Worm (Caenorhabditis elegans) whole organism, mixed stage, embryonic: ENCODE measurements around the gene F19F10.11.

Experiments
- ceh-39 ChIP-seq: fragments of 150-350 bp; optimal IDR thresholded peaks from 2 replicates; lab custom pipeline; 2014; ENCODE audit warnings: missing biosample characterization, missing genetic modification characterization
- cnd-1 ChIP-seq: fragments of 200-800 bp; sonication (Bioruptor generic); optimal IDR thresholded peaks from 2 replicates; lab custom pipeline; 2018; ENCODE audit warnings: mild to moderate bottlenecking, missing genetic modification characterization, missing compliant biosample characterization
- elt-3 ChIP-seq: fragments of 150-350 bp; optimal IDR thresholded peaks from 2 replicates; lab custom pipeline; 2014; ENCODE audit warnings: missing biosample characterization, missing genetic modification characterization
- lsy-2 ChIP-seq: fragments of 150-350 bp; optimal IDR thresholded peaks from 2 replicates; lab custom pipeline; 2014; ENCODE audit warnings: missing biosample characterization, missing genetic modification characterization
- nhr-28 ChIP-seq: fragments of 150-350 bp; optimal IDR thresholded peaks from 2 replicates; lab custom pipeline; 2014; ENCODE audit warnings: missing biosample characterization, missing genetic modification characterization
- snpc-4 ChIP-seq: fragments of 150-350 bp; optimal IDR thresholded peaks from 2 replicates; lab custom pipeline; 2014; ENCODE audit warnings: missing biosample characterization, missing genetic modification characterization

DNA sequence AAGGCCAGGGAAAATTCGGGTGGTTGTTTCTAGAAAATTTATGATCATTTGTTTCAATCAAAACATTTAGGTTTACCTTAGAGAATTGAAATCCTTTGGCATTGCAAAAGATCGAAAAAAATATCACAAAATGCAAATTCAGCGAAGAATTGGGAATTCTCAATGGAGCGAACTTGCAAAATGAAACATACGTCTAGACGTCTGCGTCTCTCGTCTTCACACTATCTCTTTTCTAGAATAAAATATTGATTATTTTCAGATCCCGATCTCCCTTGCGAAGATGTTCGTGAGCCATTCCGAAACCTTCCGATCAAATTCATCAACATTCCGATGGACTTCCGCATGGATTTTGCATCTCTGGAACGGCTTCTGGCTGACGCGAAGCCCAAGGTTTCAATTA is 7.1 kb downstream of the F19F10.11 start, which contains the start of gene ets-6:
- TF ChIP-seq cnd-1 (tag; lab: Kevin White, UChicago) (no peak), lsy-2 (tag; lab: Kevin White, UChicago) (no peak), nhr-28 (tag; lab: Kevin White, UChicago) (no peak), snpc-4 (tag; lab: Kevin White, UChicago) (no peak), elt-3 (no peak), ceh-39 (tag; lab: Kevin White, UChicago) (no peak)
